Worm (Caenorhabditis elegans): ENCODE measurements around the gene C05B5.16.

- TF ChIP-seq him-1 (tag; optimal IDR thresholded peaks at IDR 0.05) (no peak), dao-5 (tag; optimal IDR thresholded peaks at IDR 0.05) (no peak)
These were observed 13.8 kb downstream of the C05B5.16 start, which contains the start of gene ins-22 for ce11 chrIII:10025989-10026388.

Measured in whole organism, L4/young adult.